Worm (Caenorhabditis elegans) whole organism, L1 larva: Measurements from ENCODE around the gene T10D4.19.

Experiments
- F16B12.6 ChIP-seq: fragments of 150-350 bp; optimal IDR thresholded peaks from 2 replicates; lab custom pipeline; 2014; ENCODE audit warnings: missing biosample characterization, missing genetic modification characterization
- Y116A8C.19 ChIP-seq: sonication (generic microtip); optimal IDR thresholded peaks from 2 replicates; lab custom pipeline; 2016; ENCODE audit warnings: missing compliant biosample characterization, missing genetic modification characterization, borderline replicate concordance
- ceh-63 ChIP-seq: fragments of 200-800 bp; sonication (Bioruptor generic); optimal IDR thresholded peaks from 2 replicates; lab custom pipeline; 2018; ENCODE audit warnings: mild to moderate bottlenecking, missing genetic modification characterization, missing compliant biosample characterization
- ceh-8 ChIP-seq: fragments of 200-800 bp; sonication (Bioruptor generic); optimal IDR thresholded peaks from 2 replicates; lab custom pipeline; 2018; ENCODE audit warnings: mild to moderate bottlenecking, missing genetic modification characterization, moderate library complexity, missing compliant biosample characterization
- ceh-82 ChIP-seq, 3 experiments: fragments of 150-350 bp in 1 of 3; sonication (generic microtip) in 2 of 3; optimal IDR thresholded peaks; 2 replicates each; lab custom pipeline; 2014 to 2017; ENCODE audit warnings: missing biosample characterization in 3 of 3, missing genetic modification characterization in 3 of 3
- ceh-88 ChIP-seq: fragments of 200-800 bp; sonication (Bioruptor generic); IDR thresholded peaks from 2 replicates; pipeline ENCODE4 v1.3.6; 2022; ENCODE audit warnings: missing genetic modification characterization, missing compliant biosample characterization
- ceh-90 ChIP-seq: sonication (generic microtip); optimal IDR thresholded peaks from 2 replicates; lab custom pipeline; 2016; ENCODE audit warnings: missing genetic modification characterization, missing compliant biosample characterization
- egl-27 ChIP-seq, 2 experiments: fragments of 150-350 bp in 1 of 2; sonication (generic microtip); optimal IDR thresholded peaks; 3 replicates each; lab custom pipeline; 2017 to 2018; ENCODE audit warnings: missing biosample characterization in 2 of 2, missing genetic modification characterization in 2 of 2, missing genetic modification reagents in 2 of 2
- elt-2 ChIP-seq: sonication (generic microtip); optimal IDR thresholded peaks from 2 replicates; lab custom pipeline; 2016; ENCODE audit warnings: missing genetic modification characterization, mild to moderate bottlenecking, inconsistent platforms, missing compliant biosample characterization, missing genetic modification reagents
- ets-5 ChIP-seq: fragments of 200-800 bp; sonication (Bioruptor generic); IDR thresholded peaks from 2 replicates; pipeline ENCODE4 v1.3.6; 2022; ENCODE audit warnings: missing genetic modification characterization, missing compliant biosample characterization
- fkh-10 ChIP-seq: sonication (generic microtip); optimal IDR thresholded peaks from 2 replicates; lab custom pipeline; 2017; ENCODE audit warnings: missing biosample characterization, missing genetic modification reagents, missing genetic modification characterization
- fkh-4 ChIP-seq: sonication (generic microtip); optimal IDR thresholded peaks from 2 replicates; lab custom pipeline; 2016; ENCODE audit warnings: missing compliant biosample characterization, missing genetic modification characterization, borderline replicate concordance
- fkh-8 ChIP-seq: sonication (generic microtip); optimal IDR thresholded peaks from 2 replicates; lab custom pipeline; 2016; ENCODE audit warnings: mild to moderate bottlenecking, missing genetic modification characterization, missing compliant biosample characterization
- grh-1 ChIP-seq: fragments of 200-800 bp; sonication (Bioruptor generic); IDR thresholded peaks from 2 replicates; pipeline ENCODE4 v1.3.6; 2022; ENCODE audit warnings: missing genetic modification reagents, missing genetic modification characterization, missing compliant biosample characterization
- isw-1 ChIP-seq: fragments of 200-800 bp; sonication (Bioruptor generic); IDR thresholded peaks from 2 replicates; pipeline ENCODE4 v1.3.6; 2022; ENCODE audit warnings: missing genetic modification characterization, missing compliant biosample characterization
- lin-14 ChIP-seq: fragments of 200-800 bp; sonication (Bioruptor generic); optimal IDR thresholded peaks from 2 replicates; lab custom pipeline; 2018; ENCODE audit warnings: mild to moderate bottlenecking, missing genetic modification characterization, moderate library complexity, missing compliant biosample characterization
- lin-15B ChIP-seq: fragments of 150-350 bp; sonication (generic microtip); optimal IDR thresholded peaks from 3 replicates; lab custom pipeline; 2014; ENCODE audit warnings: missing biosample characterization, missing genetic modification characterization
- mab-9 ChIP-seq: fragments of 200-800 bp; sonication (Bioruptor generic); IDR thresholded peaks from 2 replicates; pipeline ENCODE4 v1.3.6; 2022; ENCODE audit warnings: missing genetic modification reagents, missing genetic modification characterization, missing compliant biosample characterization
- mdl-1 ChIP-seq, 2 experiments: fragments of 150-350 bp; optimal IDR thresholded peaks; 2 replicates each; lab custom pipeline; 2014 to 2017; ENCODE audit warnings: missing biosample characterization in 2 of 2, missing genetic modification characterization in 2 of 2, inconsistent platforms in 1 of 2
- mep-1 ChIP-seq: fragments of 150-350 bp; optimal IDR thresholded peaks from 2 replicates; lab custom pipeline; 2014; ENCODE audit warnings: missing biosample characterization, missing genetic modification characterization
- nhr-19 ChIP-seq: fragments of 200-800 bp; sonication (Bioruptor generic); conservative IDR thresholded peaks from 2 replicates; pipeline ENCODE4 v1.3.6; 2022; ENCODE audit warnings: missing genetic modification characterization, missing compliant biosample characterization
- nhr-20 ChIP-seq: sonication (generic microtip); optimal IDR thresholded peaks from 2 replicates; lab custom pipeline; 2016; ENCODE audit warnings: mild to moderate bottlenecking, missing genetic modification characterization, missing compliant biosample characterization
- nhr-28 ChIP-seq: fragments of 150-350 bp; optimal IDR thresholded peaks from 2 replicates; lab custom pipeline; 2014; ENCODE audit warnings: missing biosample characterization, missing genetic modification characterization
- nhr-47 ChIP-seq: sonication (generic microtip); optimal IDR thresholded peaks from 2 replicates; lab custom pipeline; 2016; ENCODE audit warnings: mild to moderate bottlenecking, missing genetic modification characterization, moderate library complexity, missing compliant biosample characterization
- nhr-84 ChIP-seq: sonication (generic microtip); optimal IDR thresholded peaks from 2 replicates; lab custom pipeline; 2017; ENCODE audit warnings: missing biosample characterization, missing genetic modification characterization
- nhr-85 ChIP-seq: sonication (generic microtip); peaks from one replicate; lab custom pipeline; 2016; ENCODE audit warnings: missing genetic modification characterization, inconsistent platforms, missing compliant biosample characterization
- nhr-90 ChIP-seq: sonication (generic microtip); optimal IDR thresholded peaks from 2 replicates; lab custom pipeline; 2016; ENCODE audit warnings: mild to moderate bottlenecking, missing genetic modification characterization, missing compliant biosample characterization; ENCODE audit not compliant: poor library complexity
- pax-3 ChIP-seq: fragments of 200-800 bp; sonication (Bioruptor generic); optimal IDR thresholded peaks from 2 replicates; lab custom pipeline; 2018; ENCODE audit warnings: mild to moderate bottlenecking, missing genetic modification characterization, moderate library complexity, missing compliant biosample characterization
- rnt-1 ChIP-seq: sonication (generic microtip); optimal IDR thresholded peaks from 2 replicates; lab custom pipeline; 2016; ENCODE audit warnings: mild to moderate bottlenecking, missing genetic modification characterization, moderate library complexity, missing compliant biosample characterization
- snpc-4 ChIP-seq: fragments of 150-350 bp; optimal IDR thresholded peaks from 2 replicates; lab custom pipeline; 2014; ENCODE audit warnings: missing biosample characterization, missing genetic modification characterization
- snu-23 ChIP-seq: sonication (generic microtip); optimal IDR thresholded peaks from 2 replicates; lab custom pipeline; 2016; ENCODE audit warnings: missing genetic modification characterization, missing compliant biosample characterization
- swsn-7 ChIP-seq: sonication (generic microtip); optimal IDR thresholded peaks from 2 replicates; lab custom pipeline; 2016; ENCODE audit warnings: missing genetic modification characterization, missing compliant biosample characterization
- tbx-2 ChIP-seq: sonication (generic microtip); optimal IDR thresholded peaks from 2 replicates; lab custom pipeline; 2016; ENCODE audit warnings: missing genetic modification characterization, missing compliant biosample characterization
- tlp-1 ChIP-seq: fragments of 150-350 bp; optimal IDR thresholded peaks from 2 replicates; lab custom pipeline; 2014; ENCODE audit warnings: missing biosample characterization, missing genetic modification characterization
- unc-86 ChIP-seq: sonication (generic microtip); optimal IDR thresholded peaks from 2 replicates; lab custom pipeline; 2016; ENCODE audit warnings: missing genetic modification characterization, missing compliant biosample characterization
- xbp-1 ChIP-seq: sonication (generic microtip); optimal IDR thresholded peaks from 2 replicates; lab custom pipeline; 2016; ENCODE audit warnings: missing genetic modification characterization, missing compliant biosample characterization
- zip-4 ChIP-seq: fragments of 200-800 bp; sonication (Bioruptor generic); optimal IDR thresholded peaks from 2 replicates; lab custom pipeline; 2018; ENCODE audit warnings: mild to moderate bottlenecking, missing genetic modification characterization, moderate library complexity, missing compliant biosample characterization

T10D4.19 gene

ce11 chrII:3109533-3109932, 42.2 kb upstream of the T10D4.19 start:
- TF ChIP-seq nhr-19 (GFP tag; lab: Robert Waterston, UW): no peak
- no peak for TF ChIP-seq ceh-82 (tag; optimal IDR thresholded peaks at IDR 0.05; lab: Kevin White, UChicago)
- TF ChIP-seq F16B12.6 (tag; lab: Kevin White, UChicago): no peak
- no peak for TF ChIP-seq mdl-1 (tag; optimal IDR thresholded peaks at IDR 0.05; lab: Kevin White, UChicago)
- TF ChIP-seq ets-5 (GFP tag; lab: Robert Waterston, UW): no peak
- TF ChIP-seq snu-23 (GFP tag; lab: Kevin White, UChicago): no peak
- no peak for TF ChIP-seq tlp-1 (tag; lab: Kevin White, UChicago)
- no peak for TF ChIP-seq elt-2 (tag; lab: Kevin White, UChicago)

- TF ChIP-seq ceh-63 (GFP tag; lab: Kevin White, UChicago) (no peak), fkh-10 (GFP tag; lab: Kevin White, UChicago) (no peak), snpc-4 (no peak), mep-1 (tag; lab: Kevin White, UChicago) (no peak), swsn-7 (no peak), lin-15B (tag; lab: Kevin White, UChicago) (no peak), ceh-88 (GFP tag; lab: Robert Waterston, UW) (no peak), nhr-20 (tag; lab: Kevin White, UChicago) (no peak), grh-1 (GFP tag; lab: Robert Waterston, UW) (no peak), xbp-1 (tag; lab: Kevin White, UChicago) (no peak), zip-4 (GFP tag; lab: Kevin White, UChicago) (no peak), nhr-28 (tag; lab: Kevin White, UChicago) (no peak), rnt-1 (tag; lab: Kevin White, UChicago) (no peak), ceh-90 (tag; lab: Kevin White, UChicago) (no peak), Y116A8C.19 (tag; lab: Kevin White, UChicago) (no peak), fkh-4 (tag; lab: Kevin White, UChicago) (no peak), nhr-85 (tag; lab: Kevin White, UChicago) (no peak), nhr-19 (GFP tag; lab: Robert Waterston, UW) (no peak), tbx-2 (tag; lab: Kevin White, UChicago) (no peak)
Observed at ce11 chrII:3110099-3110498, 41.6 kb upstream of the T10D4.19 start.

ce11 chrII:3111147-3111546, 40.6 kb upstream of the T10D4.19 start, which contains the start of gene Y25C1A.13:
Y25C1A.13 (minus strand) TSS chrII:3111247.
- TF ChIP-seq lin-14 (GFP tag; lab: Kevin White, UChicago) (peak; percentile 40), nhr-84 (tag; lab: Kevin White, UChicago) (no peak), ceh-8 (GFP tag; lab: Kevin White, UChicago) (no peak)

- TF ChIP-seq tbx-2 (tag; lab: Kevin White, UChicago): no peak
- no peak for TF ChIP-seq ceh-8 (GFP tag; lab: Kevin White, UChicago)
- no peak for TF ChIP-seq tlp-1 (tag; lab: Kevin White, UChicago)
- TF ChIP-seq mab-9 (GFP tag; lab: Robert Waterston, UW): no peak
- no peak for TF ChIP-seq fkh-8 (tag; lab: Kevin White, UChicago)
- no peak for TF ChIP-seq lin-15B (tag; lab: Kevin White, UChicago)
- no peak for TF ChIP-seq isw-1 (GFP tag; lab: Robert Waterston, UW)
- no peak for TF ChIP-seq nhr-90 (tag; lab: Kevin White, UChicago)
- TF ChIP-seq pax-3: no peak
- no peak for TF ChIP-seq nhr-47
- TF ChIP-seq egl-27 (tag; optimal IDR thresholded peaks at IDR 0.05; lab: Kevin White, UChicago): no peak
- TF ChIP-seq fkh-10 (GFP tag; lab: Kevin White, UChicago): no peak
- TF ChIP-seq unc-86 (tag; lab: Kevin White, UChicago): no peak
Observed at ce11 chrII:3112313-3112712, 39.4 kb upstream of the T10D4.19 start, which contains the start of gene Y25C1A.2. Y25C1A.2 (plus strand) TSS chrII:3112613.
